Worm (Caenorhabditis elegans) whole organism, midembryonic: ENCODE data around the gene atgl-1.

ENCODE experiments used
- flt-1 ChIP-seq: fragments of 200-800 bp; sonication (Bioruptor generic); IDR thresholded peaks from 2 replicates; pipeline ENCODE4 v1.3.6; 2022; ENCODE audit warnings: missing genetic modification characterization, missing compliant biosample characterization
- med-1 ChIP-seq: sonication (generic microtip); optimal IDR thresholded peaks from 2 replicates; lab custom pipeline; 2017; ENCODE audit warnings: missing genetic modification characterization, mild to moderate bottlenecking, missing compliant biosample characterization, antibody characterized with exemption, missing genetic modification reagents; ENCODE audit not compliant: insufficient read depth
- ref-1 ChIP-seq: fragments of 200-800 bp; sonication (Bioruptor generic); conservative IDR thresholded peaks from 2 replicates; pipeline ENCODE4 v1.3.6; 2022; ENCODE audit warnings: missing genetic modification reagents, missing genetic modification characterization, missing compliant biosample characterization
- tab-1 ChIP-seq: fragments of 200-800 bp; sonication (Bioruptor generic); IDR thresholded peaks from 2 replicates; pipeline ENCODE4 v1.3.6; 2022; ENCODE audit warnings: missing genetic modification characterization, missing compliant biosample characterization
- ztf-23 ChIP-seq: fragments of 200-800 bp; sonication (Bioruptor generic); IDR thresholded peaks from 2 replicates; pipeline ENCODE4 v1.3.6; 2022; ENCODE audit warnings: missing genetic modification reagents, missing genetic modification characterization, missing compliant biosample characterization
- ztf-29 ChIP-seq: fragments of 200-800 bp; sonication (Bioruptor generic); IDR thresholded peaks from 2 replicates; pipeline ENCODE4 v1.3.6; 2022; ENCODE audit warnings: missing genetic modification reagents, missing genetic modification characterization, missing compliant biosample characterization

- TF ChIP-seq ref-1 (GFP tag; lab: Robert Waterston, UW) = no peak
- TF ChIP-seq tab-1 (GFP tag; lab: Robert Waterston, UW) = no peak
- TF ChIP-seq flt-1 (GFP tag; lab: Robert Waterston, UW) = no peak
- TF ChIP-seq ztf-23 = no peak
- no peak for TF ChIP-seq ztf-29 (GFP tag; lab: Robert Waterston, UW)
- TF ChIP-seq med-1 (GFP tag; lab: Kevin White, UChicago) = no peak
Measured at ce11 chrIII:6380472-6380871, 38.8 kb downstream of the atgl-1 start, which contains the start of gene C16A3.5.
